Fruit fly (Drosophila melanogaster): ENCODE results near the gene Acbp1.
A peak's percentile ranks its signal among the peaks of the same experiment; 100 is the strongest.

Acbp1 gene

DNA sequence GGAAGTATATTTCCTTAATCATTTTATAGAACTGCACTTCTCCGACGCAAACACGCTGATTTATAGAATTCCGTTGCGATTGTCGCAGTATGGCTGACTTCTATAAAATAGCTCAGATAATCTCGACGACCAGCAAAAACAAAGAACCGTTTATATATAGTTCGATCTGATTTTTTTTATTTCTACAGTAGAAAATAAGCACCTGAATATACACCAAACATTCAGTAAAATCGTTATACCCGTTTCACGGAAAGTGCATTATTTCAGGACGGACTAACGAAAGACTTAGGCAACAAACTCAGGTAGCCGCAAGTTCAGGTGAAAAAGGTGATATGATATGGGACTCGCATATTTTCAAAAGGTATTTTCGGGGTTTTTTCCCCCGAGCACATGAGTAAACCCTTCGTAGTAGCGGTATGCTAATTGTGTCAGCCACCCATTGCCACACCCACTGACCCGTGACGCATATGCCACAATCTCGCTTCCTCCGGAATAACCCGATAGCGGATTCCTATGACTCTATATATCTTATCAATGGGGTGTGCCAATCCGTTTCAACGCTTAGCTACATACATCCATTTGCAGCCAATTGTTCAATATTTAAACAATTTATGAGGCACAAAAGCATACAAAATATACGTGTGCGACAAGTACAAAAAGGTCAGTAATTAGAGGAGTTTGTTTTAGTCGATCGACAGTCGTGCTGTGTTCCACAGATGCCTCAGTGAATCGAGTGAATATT, 17.0 kb downstream of the Acbp1 start, which contains the start of the genes CG42763 and CG43394:
Gene CG42763, minus strand, starts transcription at position 41 of the 742 bp plus-strand sequence.
Gene CG43394, plus strand, starts transcription at position 692 of the 742 bp plus-strand sequence.
- TF ChIP-seq unpg (GFP tag; optimal IDR thresholded peaks at IDR 0.05) (no peak), Mad (GFP tag; optimal IDR thresholded peaks at IDR 0.05) (no peak), D19A (tag; optimal IDR thresholded peaks at IDR 0.05) (peak; percentile 72), CG15479 (GFP tag; optimal IDR thresholded peaks at IDR 0.05) (peak; percentile 56), Fer3 (tag; optimal IDR thresholded peaks at IDR 0.05) (no peak), pnt (GFP tag; optimal IDR thresholded peaks at IDR 0.05) (no peak), tna (GFP tag; IDR thresholded peaks at IDR 0.05; ENCODE audit: partially characterized antibody) (no peak), HmgD (GFP tag; optimal IDR thresholded peaks at IDR 0.05) (no peak), Oli (tag; optimal IDR thresholded peaks at IDR 0.05) (no peak), mam (GFP tag; optimal IDR thresholded peaks at IDR 0.05) (no peak), tll (GFP tag; optimal IDR thresholded peaks at IDR 0.05) (peak in 1 of 2 experiments; percentile 75), twi (tag; optimal IDR thresholded peaks at IDR 0.05) (peak; percentile 22), CG6654 (GFP tag; optimal IDR thresholded peaks at IDR 0.05) (no peak), eve (GFP tag; optimal IDR thresholded peaks at IDR 0.05) (no peak), Sin3A (optimal IDR thresholded peaks at IDR 0.05) (no peak), zen (tag; optimal IDR thresholded peaks at IDR 0.05) (peak; percentile 38), CG14710 (tag; optimal IDR thresholded peaks at IDR 0.05) (no peak), Hr39 (optimal IDR thresholded peaks at IDR 0.05) (no peak), CG10274 (GFP tag; optimal IDR thresholded peaks at IDR 0.05) (no peak), dysf (GFP tag; IDR thresholded peaks at IDR 0.05) (no peak)

- TF ChIP-seq tll (GFP tag; optimal IDR thresholded peaks at IDR 0.05) = peak in 1 of 2 experiments; percentile 31
- no peak for TF ChIP-seq Asciz (GFP tag; optimal IDR thresholded peaks at IDR 0.05)
- TF ChIP-seq CG13287 (GFP tag; IDR thresholded peaks at IDR 0.05; ENCODE audit: partially characterized antibody) = no peak
- TF ChIP-seq CG2199 (GFP tag; IDR thresholded peaks at IDR 0.05) = 0 out of 3 replicates have a peak, but pooled peaks have one; percentile 50
- TF ChIP-seq mirr (GFP tag; optimal IDR thresholded peaks at IDR 0.05) = no peak
- TF ChIP-seq Fer1 (GFP tag; optimal IDR thresholded peaks at IDR 0.05) = no peak
These were observed 18.3 kb downstream of the Acbp1 start, which contains the start of gene CG42762 for dm6 chr2L:8143947-8144346. Gene CG42762 (minus strand): TSS chr2L:8144047.

DNA sequence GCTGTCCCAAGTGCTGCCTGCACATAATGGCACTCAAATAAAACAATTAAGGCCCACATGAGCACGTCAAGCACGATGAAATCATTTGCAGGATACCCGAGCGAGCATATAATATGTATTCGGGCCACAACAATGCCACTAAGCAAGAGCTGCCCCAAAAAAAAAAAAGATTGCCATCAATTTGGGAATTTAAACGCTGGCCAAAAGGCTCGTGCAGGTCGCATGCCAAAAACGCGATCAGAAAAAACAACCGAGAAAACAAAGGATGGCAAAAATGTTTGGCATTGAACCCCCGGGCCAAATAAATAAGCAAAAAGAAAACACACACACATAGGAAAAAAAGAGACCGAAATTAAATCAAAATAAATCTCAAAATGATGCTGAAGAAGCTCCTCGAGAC, 19.5 kb downstream of the Acbp1 start:
- TF ChIP-seq CG10959 (GFP tag; IDR thresholded peaks at IDR 0.05) (no peak), CG11504 (tag; optimal IDR thresholded peaks at IDR 0.05) (no peak), eve (GFP tag; optimal IDR thresholded peaks at IDR 0.05) (no peak), H15 (GFP tag; IDR thresholded peaks at IDR 0.05) (no peak), da (GFP tag; optimal IDR thresholded peaks at IDR 0.05) (no peak), Chrac-16 (GFP tag; optimal IDR thresholded peaks at IDR 0.05) (no peak), Dbx (GFP tag; IDR thresholded peaks at IDR 0.05) (no peak), ro (GFP tag; IDR thresholded peaks at IDR 0.05) (no peak), Dip3 (GFP tag; optimal IDR thresholded peaks at IDR 0.05) (no peak), ato (GFP tag; IDR thresholded peaks at IDR 0.05; ENCODE audit: partially characterized antibody) (no peak), rib (GFP tag; IDR thresholded peaks at IDR 0.05) (no peak)

Measured in whole organism, embryonic.